Fruit fly (Drosophila melanogaster) whole organism, embryonic: ENCODE results near the gene cic.

Experiments used
- B-H1 ChIP-seq: fragments of 200-800 bp; sonication (Bioruptor generic); IDR thresholded peaks from 3 replicates; pipeline ENCODE4 v1.3.6; 2022; ENCODE audit warnings: missing biosample characterization, missing genetic modification characterization
- Bdp1 ChIP-seq: fragments of 200-800 bp; sonication (Bioruptor generic); optimal IDR thresholded peaks from 3 replicates; lab custom pipeline; 2016; ENCODE audit warnings: missing biosample characterization, missing genetic modification characterization
- CG10267 ChIP-seq: fragments of 200-800 bp; sonication (Bioruptor generic); optimal IDR thresholded peaks from 2 replicates; lab custom pipeline; 2018; ENCODE audit warnings: missing biosample characterization, mild to moderate bottlenecking, missing genetic modification characterization, moderate library complexity
- CG11456 ChIP-seq: fragments of 200-800 bp; sonication (Bioruptor generic); IDR thresholded peaks from 3 replicates; pipeline ENCODE4 v1.3.6; 2022; ENCODE audit warnings: missing biosample characterization, missing genetic modification characterization
- CG12236 ChIP-seq: fragments of 200-800 bp; sonication (Bioruptor generic); optimal IDR thresholded peaks from 2 replicates; lab custom pipeline; 2016; ENCODE audit warnings: missing biosample characterization, missing genetic modification characterization
- CG12942 ChIP-seq: fragments of 200-800 bp; sonication (Bioruptor generic); optimal IDR thresholded peaks from 3 replicates; lab custom pipeline; 2016; ENCODE audit warnings: missing biosample characterization, missing genetic modification characterization
- CG13296 ChIP-seq: fragments of 200-800 bp; sonication (Bioruptor generic); optimal IDR thresholded peaks from 3 replicates; lab custom pipeline; 2018; ENCODE audit warnings: missing biosample characterization, mild to moderate bottlenecking, missing genetic modification characterization
- CG14014 ChIP-seq: fragments of 200-800 bp; sonication (Bioruptor generic); IDR thresholded peaks from 2 replicates; pipeline ENCODE4 v1.3.6; 2022; ENCODE audit warnings: missing biosample characterization, missing genetic modification characterization
- CG14050 ChIP-seq: fragments of 200-800 bp; sonication (Bioruptor generic); IDR thresholded peaks from 3 replicates; pipeline ENCODE4 v1.3.6; 2022; ENCODE audit warnings: missing biosample characterization, missing genetic modification characterization
- CG14965 ChIP-seq: fragments of 200-800 bp; sonication (Bioruptor generic); optimal IDR thresholded peaks from 2 replicates; lab custom pipeline; 2016; ENCODE audit warnings: missing biosample characterization, missing genetic modification characterization, borderline replicate concordance
- CG1602 ChIP-seq: fragments of 200-800 bp; sonication (Bioruptor generic); optimal IDR thresholded peaks from 3 replicates; lab custom pipeline; 2016; ENCODE audit warnings: missing biosample characterization, missing genetic modification characterization
- CG1603 ChIP-seq: fragments of 200-800 bp; sonication (Bioruptor generic); optimal IDR thresholded peaks from 2 replicates; lab custom pipeline; 2019; ENCODE audit warnings: missing biosample characterization, mild to moderate bottlenecking, missing genetic modification characterization, moderate library complexity
- CG18011 ChIP-seq: fragments of 200-800 bp; sonication (Bioruptor generic); optimal IDR thresholded peaks from 2 replicates; lab custom pipeline; 2017; ENCODE audit warnings: missing biosample characterization, missing genetic modification characterization, mild to moderate bottlenecking, moderate library complexity, missing genotype
- CG30431 ChIP-seq: fragments of 200-800 bp; sonication (Bioruptor generic); optimal IDR thresholded peaks from 2 replicates; lab custom pipeline; 2017; ENCODE audit warnings: missing biosample characterization, missing genetic modification characterization
- CG32772 ChIP-seq: fragments of 200-800 bp; sonication (Bioruptor generic); IDR thresholded peaks from 2 replicates; pipeline ENCODE4 v1.3.6; 2022; ENCODE audit warnings: missing biosample characterization, missing genetic modification characterization
- CG33557 ChIP-seq: fragments of 200-800 bp; sonication (Bioruptor generic); optimal IDR thresholded peaks from 2 replicates; lab custom pipeline; 2019; ENCODE audit warnings: missing biosample characterization, mild to moderate bottlenecking, missing genetic modification characterization, moderate library complexity
- CG42726 ChIP-seq: fragments of 200-800 bp; sonication (Bioruptor generic); IDR thresholded peaks from 2 replicates; pipeline ENCODE4 v1.3.6; 2022; ENCODE audit warnings: missing biosample characterization, missing genetic modification characterization; ENCODE audit not compliant: partially characterized antibody
- CG4404 ChIP-seq: fragments of 200-800 bp; sonication (Bioruptor generic); IDR thresholded peaks from 2 replicates; pipeline ENCODE4 v1.3.6; 2022; ENCODE audit warnings: missing biosample characterization, missing genetic modification characterization
- CG6254 ChIP-seq: fragments of 200-800 bp; sonication (Bioruptor generic); optimal IDR thresholded peaks from 3 replicates; lab custom pipeline; 2017; ENCODE audit warnings: mild to moderate bottlenecking, missing biosample characterization, missing genetic modification reagents, missing genetic modification characterization
- CG6654 ChIP-seq: fragments of 200-800 bp; sonication (Bioruptor generic); optimal IDR thresholded peaks from 2 replicates; lab custom pipeline; 2017; ENCODE audit warnings: missing biosample characterization, mild to moderate bottlenecking, missing genetic modification characterization
- CG8089 ChIP-seq: fragments of 200-800 bp; sonication (Bioruptor generic); optimal IDR thresholded peaks from 3 replicates; lab custom pipeline; 2016; ENCODE audit warnings: missing biosample characterization, missing genetic modification characterization
- CG8281 ChIP-seq: fragments of 200-800 bp; sonication (Bioruptor generic); optimal IDR thresholded peaks from 2 replicates; lab custom pipeline; 2018; ENCODE audit warnings: missing biosample characterization, mild to moderate bottlenecking, missing genetic modification characterization, moderate library complexity
- CG9215 ChIP-seq: fragments of 200-800 bp; sonication (Bioruptor generic); IDR thresholded peaks from 2 replicates; pipeline ENCODE4 v1.3.6; 2022; ENCODE audit warnings: missing biosample characterization, missing genetic modification characterization
- CG9727 ChIP-seq: fragments of 200-800 bp; sonication (Bioruptor generic); optimal IDR thresholded peaks from 3 replicates; lab custom pipeline; 2017; ENCODE audit warnings: missing biosample characterization, mild to moderate bottlenecking, missing genetic modification characterization
- CkIIα-i1 ChIP-seq: fragments of 200-800 bp; sonication (Bioruptor generic); IDR thresholded peaks from 2 replicates; pipeline ENCODE4 v1.3.6; 2022; ENCODE audit warnings: missing biosample characterization, missing genetic modification characterization
- Dip3 ChIP-seq: fragments of 200-800 bp; sonication (Bioruptor generic); optimal IDR thresholded peaks from 3 replicates; lab custom pipeline; 2016; ENCODE audit warnings: missing biosample characterization, missing genetic modification characterization
- Gsc ChIP-seq: fragments of 200-800 bp; sonication (Bioruptor generic); IDR thresholded peaks from 2 replicates; pipeline ENCODE4 v1.3.6; 2022; ENCODE audit warnings: missing biosample characterization, missing genetic modification characterization
- H2.0 ChIP-seq: fragments of 200-800 bp; sonication (Bioruptor generic); IDR thresholded peaks from 2 replicates; pipeline ENCODE4 v1.3.6; 2022; ENCODE audit warnings: missing biosample characterization, missing genetic modification characterization
- Hr3 ChIP-seq: fragments of 200-800 bp; sonication (Bioruptor generic); optimal IDR thresholded peaks from 3 replicates; lab custom pipeline; 2016; ENCODE audit warnings: missing biosample characterization, missing genetic modification characterization
- MESR4 ChIP-seq: fragments of 200-800 bp; sonication (Bioruptor generic); optimal IDR thresholded peaks from 2 replicates; lab custom pipeline; 2018; ENCODE audit warnings: missing biosample characterization, mild to moderate bottlenecking, missing genetic modification characterization, moderate library complexity
- Poxn ChIP-seq: fragments of 200-800 bp; sonication (Bioruptor generic); IDR thresholded peaks from 2 replicates; pipeline ENCODE4 v1.3.6; 2022; ENCODE audit warnings: missing biosample characterization, missing genetic modification characterization
- bowl ChIP-seq: fragments of 200-800 bp; sonication (Bioruptor generic); IDR thresholded peaks from 2 replicates; pipeline ENCODE4 v1.3.6; 2022; ENCODE audit warnings: missing biosample characterization, missing genetic modification characterization
- ci ChIP-seq: fragments of 200-800 bp; sonication (Bioruptor generic); IDR thresholded peaks from 3 replicates; pipeline ENCODE4 v1.3.6; 2022; ENCODE audit warnings: missing biosample characterization, missing genetic modification characterization
- corto ChIP-seq: fragments of 200-800 bp; sonication (Bioruptor generic); optimal IDR thresholded peaks from 2 replicates; lab custom pipeline; 2016; ENCODE audit warnings: missing biosample characterization, mild to moderate bottlenecking, missing genetic modification characterization, moderate library complexity
- crol ChIP-seq: fragments of 200-800 bp; sonication (Bioruptor generic); IDR thresholded peaks from 2 replicates; pipeline ENCODE4 v1.3.6; 2022; ENCODE audit warnings: missing biosample characterization, missing genetic modification characterization
- exex ChIP-seq: fragments of 200-800 bp; sonication (Bioruptor generic); optimal IDR thresholded peaks from 4 replicates; lab custom pipeline; 2018; ENCODE audit warnings: missing biosample characterization, mild to moderate bottlenecking, missing genetic modification characterization, moderate library complexity
- grn ChIP-seq: fragments of 200-800 bp; sonication (Bioruptor generic); optimal IDR thresholded peaks from 3 replicates; lab custom pipeline; 2017; ENCODE audit warnings: missing biosample characterization, missing genetic modification characterization
- jigr1 ChIP-seq: fragments of 200-800 bp; sonication (Bioruptor generic); IDR thresholded peaks from 3 replicates; pipeline ENCODE4 v1.3.6; 2022; ENCODE audit warnings: missing biosample characterization, missing genetic modification characterization
- mld ChIP-seq: fragments of 200-800 bp; sonication (Bioruptor generic); IDR thresholded peaks from 3 replicates; pipeline ENCODE4 v1.3.6; 2022; ENCODE audit warnings: missing biosample characterization, missing genetic modification characterization; ENCODE audit not compliant: partially characterized antibody
- org-1 ChIP-seq: fragments of 200-800 bp; sonication (Bioruptor generic); optimal IDR thresholded peaks from 2 replicates; lab custom pipeline; 2017; ENCODE audit warnings: missing biosample characterization, missing genetic modification characterization
- pnt ChIP-seq: fragments of 200-800 bp; sonication (Bioruptor generic); optimal IDR thresholded peaks from 3 replicates; lab custom pipeline; 2016; ENCODE audit warnings: missing biosample characterization, missing genetic modification characterization
- ranshi ChIP-seq: fragments of 200-800 bp; sonication (Bioruptor generic); IDR thresholded peaks from 2 replicates; pipeline ENCODE4 v1.3.6; 2022; ENCODE audit warnings: missing biosample characterization, missing genetic modification characterization
- sens ChIP-seq: fragments of 200-800 bp; sonication (Bioruptor generic); peaks from one replicate; lab custom pipeline; 2016; ENCODE audit warnings: missing biosample characterization, missing genetic modification characterization
- sens-2 ChIP-seq: fragments of 200-800 bp; sonication (Bioruptor generic); IDR thresholded peaks from 2 replicates; pipeline ENCODE4 v1.3.6; 2022; ENCODE audit warnings: missing biosample characterization, missing genetic modification characterization
- shn ChIP-seq: fragments of 200-800 bp; sonication (Bioruptor generic); optimal IDR thresholded peaks from 3 replicates; lab custom pipeline; 2016; ENCODE audit warnings: missing biosample characterization, missing genetic modification characterization
- slou ChIP-seq: fragments of 200-800 bp; sonication (Bioruptor generic); optimal IDR thresholded peaks from 3 replicates; lab custom pipeline; 2016; ENCODE audit warnings: missing biosample characterization, missing genetic modification characterization
- sr ChIP-seq: fragments of 200-800 bp; sonication (Bioruptor generic); IDR thresholded peaks from 3 replicates; pipeline ENCODE4 v1.3.6; 2022; ENCODE audit warnings: missing biosample characterization, missing genetic modification characterization
- tgo ChIP-seq: fragments of 200-800 bp; sonication (Bioruptor generic); IDR thresholded peaks from 3 replicates; pipeline ENCODE4 v1.3.6; 2022; ENCODE audit warnings: missing biosample characterization, missing genetic modification characterization
- twi ChIP-seq: fragments of 200-800 bp; optimal IDR thresholded peaks from 2 replicates; lab custom pipeline; 2019; ENCODE audit warnings: missing biosample characterization, mild to moderate bottlenecking, missing genetic modification characterization, moderate library complexity
- usp ChIP-seq: fragments of >200 bp; optimal IDR thresholded peaks from 2 replicates; lab custom pipeline; 2017; ENCODE audit warnings: missing biosample characterization, missing genetic modification characterization

cic gene

dm6 chr3R:20327572-20328483 lies 75.3 kb downstream of the cic start, which contains the start of the genes CG4360 and Sirt2 (continued):
- TF ChIP-seq CG12942 (GFP tag; lab: Kevin White, UChicago) (no peak), ci (peak; percentile 79), CG42726 (GFP tag; lab: Robert Waterston, UW) (peak; percentile 91), CG9215 (GFP tag; lab: Robert Waterston, UW) (peak; percentile 46), CG14050 (GFP tag; lab: Robert Waterston, UW) (no peak; the same call in 2 of the 3 replicates), Hr3 (GFP tag; lab: Kevin White, UChicago) (peak; percentile 6), Poxn (GFP tag; lab: Robert Waterston, UW) (no peak), tgo (no peak), shn (GFP tag; lab: Kevin White, UChicago) (peak; percentile 47), Gsc (GFP tag; lab: Robert Waterston, UW) (no peak), mld (GFP tag; lab: Robert Waterston, UW) (peak; percentile 81), B-H1 (no peak), CG9727 (GFP tag; lab: Kevin White, UChicago) (peak; percentile 42), org-1 (no peak), H2.0 (peak; percentile 22; the same call in 1 of the 2 replicates), MESR4 (peak; percentile 98), Bdp1 (GFP tag; lab: Kevin White, UChicago) (peak; percentile 42), grn (no peak), pnt (no peak), CG10267 (peak; percentile 24), CG6254 (GFP tag; lab: Kevin White, UChicago) (no peak), CG4404 (GFP tag; lab: Robert Waterston, UW) (peak; percentile 22; the same call in 1 of the 2 replicates), CG13296 (GFP tag; lab: Kevin White, UChicago) (no peak), CG8089 (GFP tag; lab: Kevin White, UChicago) (peak; percentile 33), exex (tag; lab: Kevin White, UChicago) (no peak), sens (peak; percentile 87), crol (GFP tag; lab: Robert Waterston, UW) (peak; percentile 59; the same call in 1 of the 2 replicates), CG1603 (tag; lab: Kevin White, UChicago) (no peak), ranshi (GFP tag; lab: Robert Waterston, UW) (peak; percentile 49; the same call in 1 of the 2 replicates), CG18011 (GFP tag; lab: Kevin White, UChicago) (no peak), CG11456 (peak; percentile 78; the same call in 2 of the 3 replicates), CkIIα-i1 (GFP tag; lab: Robert Waterston, UW) (no peak), CG6654 (GFP tag; lab: Kevin White, UChicago) (no peak), CG32772 (GFP tag; lab: Robert Waterston, UW) (no peak), bowl (no peak), CG8281 (tag; lab: Kevin White, UChicago) (no peak), twi (no peak), Dip3 (GFP tag; lab: Kevin White, UChicago) (peak; percentile 27), CG12236 (GFP tag; lab: Kevin White, UChicago) (no peak), CG14965 (GFP tag; lab: Kevin White, UChicago) (no peak), sens-2 (GFP tag; lab: Robert Waterston, UW) (no peak), usp (GFP tag; lab: Kevin White, UChicago) (no peak), jigr1 (GFP tag; lab: Robert Waterston, UW) (no peak), slou (GFP tag; lab: Kevin White, UChicago) (no peak), CG14014 (GFP tag; lab: Robert Waterston, UW) (no peak), CG30431 (no peak), CG33557 (GFP tag; lab: Kevin White, UChicago) (no peak), corto (GFP tag; lab: Kevin White, UChicago) (no peak), CG1602 (GFP tag; lab: Kevin White, UChicago) (peak; percentile 38), sr (GFP tag; lab: Robert Waterston, UW) (0 out of 3 replicates have a peak, but pooled peaks have one; percentile 30)
